Worm (Caenorhabditis elegans) whole organism, L1 larva: ENCODE measurements around the gene T14G12.12.

ENCODE experiments used
- C04F5.9 ChIP-seq: sonication (generic microtip); optimal IDR thresholded peaks from 2 replicates; lab custom pipeline; 2016; ENCODE audit warnings: missing genetic modification characterization, missing compliant biosample characterization
- ama-1 ChIP-seq: fragments of 150-350 bp; optimal IDR thresholded peaks from 2 replicates; lab custom pipeline; 2014
- efl-1 ChIP-seq, 4 experiments: fragments of 150-350 bp; optimal IDR thresholded peaks in 3 of 4; peaks in 1 of 4; 1 replicate in 1 of 4; 2 replicates in 3 of 4; lab custom pipeline; 2014; ENCODE audit warnings: missing biosample characterization in 2 of 4, missing genetic modification characterization in 2 of 4, missing genetic modification reagents in 2 of 4
- elt-3 ChIP-seq, 6 experiments: fragments of 150-350 bp in 1 of 6; sonication (generic microtip); optimal IDR thresholded peaks; 2 replicates each; lab custom pipeline; 2017 to 2018; ENCODE audit warnings: missing biosample characterization in 6 of 6, missing genetic modification characterization in 6 of 6, inconsistent platforms in 1 of 6
- lir-3 ChIP-seq: sonication (generic microtip); optimal IDR thresholded peaks from 2 replicates; lab custom pipeline; 2016; ENCODE audit warnings: mild to moderate bottlenecking, missing genetic modification characterization, moderate library complexity, missing compliant biosample characterization; ENCODE audit not compliant: poor library complexity
- lsy-2 ChIP-seq, 2 experiments: fragments of 150-350 bp; optimal IDR thresholded peaks; 2 replicates each; lab custom pipeline; 2014; ENCODE audit warnings: missing biosample characterization in 2 of 2, missing genetic modification characterization in 2 of 2
- skn-1 ChIP-seq: fragments of 150-350 bp; optimal IDR thresholded peaks from 2 replicates; lab custom pipeline; 2014; ENCODE audit warnings: missing biosample characterization, missing genetic modification characterization
- snpc-4 ChIP-seq: fragments of 150-350 bp; optimal IDR thresholded peaks from 2 replicates; lab custom pipeline; 2014; ENCODE audit warnings: missing biosample characterization, missing genetic modification characterization
- unc-62 ChIP-seq: fragments of 150-350 bp; optimal IDR thresholded peaks from 2 replicates; lab custom pipeline; 2014; ENCODE audit warnings: missing biosample characterization, missing genetic modification reagents, missing genetic modification characterization
- unc-86 ChIP-seq: sonication (generic microtip); optimal IDR thresholded peaks from 2 replicates; lab custom pipeline; 2016; ENCODE audit warnings: missing genetic modification characterization, missing compliant biosample characterization
- ztf-4 ChIP-seq: fragments of 150-350 bp; optimal IDR thresholded peaks from 2 replicates; lab custom pipeline; 2014; ENCODE audit warnings: missing biosample characterization, missing genetic modification characterization

DNA sequence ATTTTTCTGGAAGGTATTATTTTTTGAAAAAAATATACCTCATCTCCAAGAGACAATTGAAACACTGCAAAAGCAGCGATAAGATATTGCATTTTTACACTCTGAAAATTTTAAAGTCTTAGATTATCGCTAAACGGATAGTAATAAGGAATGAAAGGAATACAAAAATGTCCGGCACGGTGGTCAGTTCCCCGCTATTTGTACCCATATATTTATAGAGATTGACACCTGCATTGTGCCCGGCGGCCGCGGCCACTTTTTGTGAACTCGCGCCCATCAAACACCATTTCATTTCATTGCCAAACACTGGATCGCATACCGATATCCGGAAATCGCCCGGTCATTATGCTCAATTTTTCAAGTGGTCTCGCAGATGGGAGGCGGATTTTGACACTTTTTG is 34.4 kb upstream of the T14G12.12 start, which contains the start of gene idpp-5:
- TF ChIP-seq unc-62 (GFP tag; lab: Kevin White, UChicago) (no peak), ama-1 (no peak), C04F5.9 (tag; lab: Kevin White, UChicago) (no peak), efl-1 (optimal IDR thresholded peaks at IDR 0.05; lab: Kevin White, UChicago) (no peak), efl-1 (GFP tag; optimal IDR thresholded peaks at IDR 0.05 in 1 of 2; lab: Kevin White, UChicago) (no peak), snpc-4 (tag; lab: Kevin White, UChicago) (no peak), lir-3 (no peak), lsy-2 (tag; optimal IDR thresholded peaks at IDR 0.05; lab: Kevin White, UChicago) (no peak), ztf-4 (tag; lab: Kevin White, UChicago) (no peak), elt-3 (tag; optimal IDR thresholded peaks at IDR 0.05; lab: Kevin White, UChicago) (no peak), skn-1 (no peak), unc-86 (tag; lab: Kevin White, UChicago) (no peak)
